Worm (Caenorhabditis elegans) whole organism, midembryonic: ENCODE data around the gene vars-1.

Source experiments
- cog-1 ChIP-seq: sonication (generic microtip); optimal IDR thresholded peaks from 2 replicates; lab custom pipeline; 2016; ENCODE audit warnings: missing genetic modification characterization, missing compliant biosample characterization
- flt-1 ChIP-seq: fragments of 200-800 bp; sonication (Bioruptor generic); IDR thresholded peaks from 2 replicates; pipeline ENCODE4 v1.3.6; 2022; ENCODE audit warnings: missing genetic modification characterization, missing compliant biosample characterization
- klf-2 ChIP-seq: fragments of 200-800 bp; sonication (Bioruptor generic); conservative IDR thresholded peaks from 2 replicates; pipeline ENCODE4 v1.3.6; 2022; ENCODE audit warnings: missing genetic modification reagents, missing genetic modification characterization, missing compliant biosample characterization
- ref-1 ChIP-seq: fragments of 200-800 bp; sonication (Bioruptor generic); conservative IDR thresholded peaks from 2 replicates; pipeline ENCODE4 v1.3.6; 2022; ENCODE audit warnings: missing genetic modification reagents, missing genetic modification characterization, missing compliant biosample characterization
- ztf-23 ChIP-seq: fragments of 200-800 bp; sonication (Bioruptor generic); IDR thresholded peaks from 2 replicates; pipeline ENCODE4 v1.3.6; 2022; ENCODE audit warnings: missing genetic modification reagents, missing genetic modification characterization, missing compliant biosample characterization
- ztf-29 ChIP-seq: fragments of 200-800 bp; sonication (Bioruptor generic); IDR thresholded peaks from 2 replicates; pipeline ENCODE4 v1.3.6; 2022; ENCODE audit warnings: missing genetic modification reagents, missing genetic modification characterization, missing compliant biosample characterization

- TF ChIP-seq flt-1 (GFP tag; lab: Robert Waterston, UW): no peak
- TF ChIP-seq cog-1: no peak
- no peak for TF ChIP-seq ztf-23 (GFP tag; lab: Robert Waterston, UW)
- TF ChIP-seq klf-2 (GFP tag; lab: Robert Waterston, UW): no peak
- TF ChIP-seq ztf-29 (GFP tag; lab: Robert Waterston, UW): no peak
- no peak for TF ChIP-seq ref-1
Measured at ce11 chrV:8058359-8058758, 27.1 kb downstream of the vars-1 start, which contains the start of gene str-138.
